Fruit fly (Drosophila melanogaster): ENCODE results near the gene Nin.
A peak's percentile ranks its signal among the peaks of the same experiment; 100 is the strongest.

Gene Nin

DNA sequence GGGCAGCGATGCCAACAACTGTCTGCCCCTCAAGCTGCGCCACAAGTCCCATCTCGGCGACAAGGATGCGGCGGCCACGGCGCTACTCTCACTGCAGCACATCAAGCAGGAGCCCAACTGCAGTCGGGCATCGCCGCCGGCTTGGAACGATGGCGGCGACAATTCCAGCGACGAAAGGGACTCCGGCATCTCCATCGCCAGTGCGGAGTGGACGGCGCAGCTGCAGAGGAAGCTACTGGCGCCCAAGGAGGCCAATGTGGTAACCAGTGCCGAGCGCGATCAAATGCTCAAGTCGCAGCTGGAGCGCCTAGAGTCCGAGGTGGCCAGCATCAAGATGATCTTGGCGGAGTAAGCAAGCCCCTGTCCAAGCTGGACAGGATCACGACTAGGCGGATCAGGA lies 31.0 kb upstream of the Nin start:
- TF ChIP-seq CG31627 (GFP tag; optimal IDR thresholded peaks at IDR 0.05): no peak
- no peak for TF ChIP-seq Met (GFP tag; optimal IDR thresholded peaks at IDR 0.05)
- TF ChIP-seq CG11294 (GFP tag; IDR thresholded peaks at IDR 0.05): no peak
- TF ChIP-seq dsx (GFP tag; optimal IDR thresholded peaks at IDR 0.05; ENCODE audit: poor library complexity, severe bottlenecking): no peak
- TF ChIP-seq CG7368 (GFP tag; optimal IDR thresholded peaks at IDR 0.05): no peak
- no peak for TF ChIP-seq spab (GFP tag; optimal IDR thresholded peaks at IDR 0.05)
- TF ChIP-seq cyc (GFP tag; optimal IDR thresholded peaks at IDR 0.05): no peak
- TF ChIP-seq CG8632 (GFP tag; optimal IDR thresholded peaks at IDR 0.05): no peak
- TF ChIP-seq ss (GFP tag; optimal IDR thresholded peaks at IDR 0.05): no peak
- TF ChIP-seq CG11902 (GFP tag; optimal IDR thresholded peaks at IDR 0.05): no peak
- no peak for TF ChIP-seq Blimp-1 (GFP tag; optimal IDR thresholded peaks at IDR 0.05)

dm6 chr2L:5306373-5306997 lies 28.1 kb upstream of the Nin start:
- TF ChIP-seq CG11762 (GFP tag; optimal IDR thresholded peaks at IDR 0.05; ENCODE audit: insufficient read depth): no peak
- TF ChIP-seq lz (GFP tag; optimal IDR thresholded peaks at IDR 0.05): no peak
- peak; percentile 30 for TF ChIP-seq CG16779 (tag; optimal IDR thresholded peaks at IDR 0.05)
- TF ChIP-seq Hr39 (GFP tag; optimal IDR thresholded peaks at IDR 0.05): no peak
- peak; percentile 60 for TF ChIP-seq CG6854 (GFP tag; optimal IDR thresholded peaks at IDR 0.05)
- TF ChIP-seq achi (GFP tag; optimal IDR thresholded peaks at IDR 0.05): no peak
- TF ChIP-seq CG31627 (GFP tag; optimal IDR thresholded peaks at IDR 0.05): no peak
- peak; percentile 34 for TF ChIP-seq net (GFP tag; optimal IDR thresholded peaks at IDR 0.05)
- no peak for TF ChIP-seq OdsH (GFP tag; optimal IDR thresholded peaks at IDR 0.05)
- TF ChIP-seq Gug (GFP tag; IDR thresholded peaks at IDR 0.05): no peak
- TF ChIP-seq CG6163 (GFP tag; IDR thresholded peaks at IDR 0.05): 0 out of 3 replicates have a peak, but pooled peaks have one; percentile 59
- no peak for TF ChIP-seq Hr38 (GFP tag; optimal IDR thresholded peaks at IDR 0.05)
- peak; percentile 100 for TF ChIP-seq vri (GFP tag; optimal IDR thresholded peaks at IDR 0.05)
- TF ChIP-seq Sox15 (GFP tag; optimal IDR thresholded peaks at IDR 0.05): no peak
- TF ChIP-seq dsx (GFP tag; optimal IDR thresholded peaks at IDR 0.05; ENCODE audit: poor library complexity, severe bottlenecking): peak; percentile 60
- TF ChIP-seq CG3919 (GFP tag; optimal IDR thresholded peaks at IDR 0.05): peak; percentile 32
- TF ChIP-seq ss (GFP tag; optimal IDR thresholded peaks at IDR 0.05): peak in 1 of 2 experiments; percentile 37
- no peak for TF ChIP-seq CG6792 (GFP tag; optimal IDR thresholded peaks at IDR 0.05)
- no peak for TF ChIP-seq Hr4 (GFP tag; optimal IDR thresholded peaks at IDR 0.05)
- TF ChIP-seq CG32006 (GFP tag; optimal IDR thresholded peaks at IDR 0.05): no peak
- peak; percentile 21 for TF ChIP-seq CG7368 (GFP tag; optimal IDR thresholded peaks at IDR 0.05)
- TF ChIP-seq CG6276 (GFP tag; optimal IDR thresholded peaks at IDR 0.05): peak; percentile 14
- peak; percentile 10 for TF ChIP-seq topi (GFP tag; optimal IDR thresholded peaks at IDR 0.05)
- peak; percentile 79 for TF ChIP-seq Sox14 (GFP tag; optimal IDR thresholded peaks at IDR 0.05)
- peak; percentile 24 for TF ChIP-seq Lpt (GFP tag; optimal IDR thresholded peaks at IDR 0.05)
- TF ChIP-seq CG11294 (GFP tag; IDR thresholded peaks at IDR 0.05): no peak
- peak; percentile 49 for TF ChIP-seq Eip93F (GFP tag; optimal IDR thresholded peaks at IDR 0.05)
- TF ChIP-seq pdm3 (GFP tag; optimal IDR thresholded peaks at IDR 0.05): no peak
- TF ChIP-seq Ets21C (GFP tag; optimal IDR thresholded peaks at IDR 0.05): no peak
- TF ChIP-seq CG34406 (GFP tag; optimal IDR thresholded peaks at IDR 0.05): no peak
- TF ChIP-seq fkh (GFP tag; optimal IDR thresholded peaks at IDR 0.05): peak; percentile 87
- no peak for TF ChIP-seq dac (GFP tag; optimal IDR thresholded peaks at IDR 0.05)
- TF ChIP-seq CG3032 (tag; optimal IDR thresholded peaks at IDR 0.05): no peak
- no peak for TF ChIP-seq CG4318 (GFP tag; optimal IDR thresholded peaks at IDR 0.05)
- peak; percentile 83 for TF ChIP-seq svp (GFP tag)
- TF ChIP-seq CG8319 (GFP tag; optimal IDR thresholded peaks at IDR 0.05): no peak
- peak; percentile 59; the same call in 1 of the 3 replicates for TF ChIP-seq eg (GFP tag; IDR thresholded peaks at IDR 0.05)
- TF ChIP-seq Sox102F (GFP tag; optimal IDR thresholded peaks at IDR 0.05): no peak
- TF ChIP-seq acj6 (GFP tag; optimal IDR thresholded peaks at IDR 0.05): no peak
- no peak for TF ChIP-seq Ets96B (tag; optimal IDR thresholded peaks at IDR 0.05)
- no peak for TF ChIP-seq CG8119 (GFP tag; IDR thresholded peaks at IDR 0.05)
- TF ChIP-seq esn (GFP tag; optimal IDR thresholded peaks at IDR 0.05): no peak
- TF ChIP-seq salr (GFP tag; optimal IDR thresholded peaks at IDR 0.05): no peak
- TF ChIP-seq Eip78C (GFP tag): peak; percentile 73

Data from whole organism, prepupa.